Worm (Caenorhabditis elegans): ENCODE results near the gene T25B6.4.

T25B6.4 gene

ce11 chrX:8998809-8999208, 16.7 kb upstream of the T25B6.4 start, which contains the start of gene C24A3.1:
TSS of gene C24A3.1 (plus strand) at chrX:8999071.
- TF ChIP-seq nhr-28 (tag; optimal IDR thresholded peaks at IDR 0.05) (no peak), unc-62 (GFP tag; optimal IDR thresholded peaks at IDR 0.05) (no peak), drap-1 (GFP tag; optimal IDR thresholded peaks at IDR 0.05) (no peak), nhr-2 (tag; optimal IDR thresholded peaks at IDR 0.05) (no peak), elt-1 (tag; optimal IDR thresholded peaks at IDR 0.05; ENCODE audit: borderline replicate concordance, insufficient read depth) (no peak), bed-3 (GFP tag; optimal IDR thresholded peaks at IDR 0.05) (no peak), lin-32 (GFP tag; optimal IDR thresholded peaks at IDR 0.05) (no peak), unc-39 (tag; optimal IDR thresholded peaks at IDR 0.05) (no peak), ztf-11 (tag; optimal IDR thresholded peaks at IDR 0.05) (no peak), pha-4 (tag; optimal IDR thresholded peaks at IDR 0.05) (no peak), mep-1 (tag; optimal IDR thresholded peaks at IDR 0.05) (no peak)

DNA sequence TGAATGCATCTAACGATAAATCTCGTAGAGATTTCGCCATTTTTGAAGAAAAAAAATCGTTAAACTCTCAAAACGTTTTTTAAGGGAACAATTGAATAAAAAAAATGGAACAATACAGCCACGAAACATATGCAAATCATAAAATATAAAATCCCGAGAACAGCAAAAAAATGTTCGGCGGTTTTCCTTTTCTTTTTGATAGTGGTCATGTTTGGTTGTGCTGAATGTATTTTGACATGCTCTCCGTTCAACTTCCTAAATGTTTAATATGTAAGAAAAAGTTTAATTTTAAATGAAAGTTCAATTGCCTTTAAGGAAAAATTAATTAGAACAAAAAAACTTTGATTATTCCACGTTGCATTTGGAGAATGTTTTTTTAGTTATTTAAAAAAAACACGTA, 5.1 kb upstream of the T25B6.4 start, which contains the start of gene C24A3.9:
TSS of gene C24A3.9 (minus strand) at position 101 of the 400 bp plus-strand sequence.
- TF ChIP-seq nhr-237 (tag; optimal IDR thresholded peaks at IDR 0.05) (no peak), nhr-12 (tag; optimal IDR thresholded peaks at IDR 0.05) (no peak), M03D4.4 (tag; optimal IDR thresholded peaks at IDR 0.05) (no peak), elt-1 (tag; optimal IDR thresholded peaks at IDR 0.05; ENCODE audit: borderline replicate concordance, insufficient read depth) (no peak), unc-62 (GFP tag; optimal IDR thresholded peaks at IDR 0.05) (no peak), sem-2 (GFP tag; optimal IDR thresholded peaks at IDR 0.05) (no peak), lin-13 (tag; optimal IDR thresholded peaks at IDR 0.05) (no peak), lin-32 (GFP tag; optimal IDR thresholded peaks at IDR 0.05) (no peak), snpc-4 (tag; optimal IDR thresholded peaks at IDR 0.05) (no peak), bed-3 (GFP tag; optimal IDR thresholded peaks at IDR 0.05) (no peak), blmp-1 (tag; optimal IDR thresholded peaks at IDR 0.05) (no peak), nhr-2 (tag; optimal IDR thresholded peaks at IDR 0.05) (no peak), mls-2 (tag; optimal IDR thresholded peaks at IDR 0.05) (no peak), sptf-1 (tag; optimal IDR thresholded peaks at IDR 0.05) (no peak), hlh-1 (tag; optimal IDR thresholded peaks at IDR 0.05) (no peak), lsy-2 (tag; optimal IDR thresholded peaks at IDR 0.05) (no peak), ceh-39 (tag; optimal IDR thresholded peaks at IDR 0.05) (no peak), ceh-43 (GFP tag; optimal IDR thresholded peaks at IDR 0.05) (no peak), ham-2 (GFP tag; optimal IDR thresholded peaks at IDR 0.05) (no peak), mep-1 (tag; optimal IDR thresholded peaks at IDR 0.05) (no peak)

ce11 chrX:9011471-9011870, 4.0 kb upstream of the T25B6.4 start:
- TF ChIP-seq mab-5 (tag; optimal IDR thresholded peaks at IDR 0.05) = no peak
- no peak for TF ChIP-seq ztf-11 (tag; optimal IDR thresholded peaks at IDR 0.05)
- no peak for TF ChIP-seq mep-1 (tag; optimal IDR thresholded peaks at IDR 0.05)
- no peak for TF ChIP-seq nhr-2 (tag; optimal IDR thresholded peaks at IDR 0.05)
- TF ChIP-seq bed-3 (GFP tag; optimal IDR thresholded peaks at IDR 0.05) = no peak
- TF ChIP-seq unc-120 (tag; optimal IDR thresholded peaks at IDR 0.05; ENCODE audit: poor library complexity, severe bottlenecking) = no peak
- TF ChIP-seq cnd-1 (tag; optimal IDR thresholded peaks at IDR 0.05) = no peak
- TF ChIP-seq elt-1 (tag; optimal IDR thresholded peaks at IDR 0.05; ENCODE audit: borderline replicate concordance, insufficient read depth) = no peak
- TF ChIP-seq hlh-1 (tag; optimal IDR thresholded peaks at IDR 0.05) = no peak
- no peak for TF ChIP-seq unc-39 (tag; optimal IDR thresholded peaks at IDR 0.05)
- no peak for TF ChIP-seq lin-13 (tag; optimal IDR thresholded peaks at IDR 0.05)
- no peak for TF ChIP-seq lin-32 (GFP tag; optimal IDR thresholded peaks at IDR 0.05)
- no peak for TF ChIP-seq sptf-1 (tag; optimal IDR thresholded peaks at IDR 0.05)
- no peak for TF ChIP-seq ceh-39 (tag; optimal IDR thresholded peaks at IDR 0.05)

DNA sequence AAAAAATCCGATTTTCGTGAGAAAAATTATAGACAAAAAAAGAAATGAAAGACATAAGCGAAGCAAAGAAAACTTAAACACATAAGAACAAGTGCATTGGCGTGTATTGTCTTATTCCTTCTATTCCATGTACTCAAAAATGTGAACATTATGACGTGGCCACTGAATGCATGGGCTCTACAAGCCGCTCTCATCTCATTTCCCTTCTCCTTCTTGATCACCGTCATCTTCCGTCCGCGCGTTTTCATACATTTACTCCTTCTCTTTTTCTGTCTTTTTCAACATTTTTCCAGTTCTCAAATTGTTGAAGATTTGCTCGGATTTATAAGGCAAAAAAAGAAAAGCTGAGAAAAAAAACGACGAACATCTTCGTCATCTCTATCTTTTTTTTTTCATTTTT, 1.1 kb upstream of the T25B6.4 start:
- no peak for TF ChIP-seq drap-1 (GFP tag; optimal IDR thresholded peaks at IDR 0.05)
- TF ChIP-seq zip-8 (tag; optimal IDR thresholded peaks at IDR 0.05) = no peak
- no peak for TF ChIP-seq ztf-11 (tag; optimal IDR thresholded peaks at IDR 0.05)
- no peak for TF ChIP-seq lsy-2 (tag; optimal IDR thresholded peaks at IDR 0.05)
- no peak for TF ChIP-seq nhr-28 (tag; optimal IDR thresholded peaks at IDR 0.05)
- TF ChIP-seq unc-39 (tag; optimal IDR thresholded peaks at IDR 0.05) = no peak
- no peak for TF ChIP-seq tbx-8 (GFP tag; optimal IDR thresholded peaks at IDR 0.05)
- TF ChIP-seq nhr-2 (tag; optimal IDR thresholded peaks at IDR 0.05) = no peak
- no peak for TF ChIP-seq lin-13 (tag; optimal IDR thresholded peaks at IDR 0.05)
- no peak for TF ChIP-seq nhr-12 (tag; optimal IDR thresholded peaks at IDR 0.05)
- TF ChIP-seq mls-2 (tag; optimal IDR thresholded peaks at IDR 0.05) = no peak
- TF ChIP-seq ces-1 (GFP tag; optimal IDR thresholded peaks at IDR 0.05) = no peak
- TF ChIP-seq unc-62 (GFP tag; optimal IDR thresholded peaks at IDR 0.05) = no peak

- TF ChIP-seq lin-13 (tag; optimal IDR thresholded peaks at IDR 0.05) = no peak
- no peak for TF ChIP-seq ham-2 (GFP tag; optimal IDR thresholded peaks at IDR 0.05)
- no peak for TF ChIP-seq cnd-1 (tag; optimal IDR thresholded peaks at IDR 0.05)
- TF ChIP-seq lin-32 (GFP tag; optimal IDR thresholded peaks at IDR 0.05) = no peak
- no peak for TF ChIP-seq flh-1 (GFP tag; optimal IDR thresholded peaks at IDR 0.05)
- TF ChIP-seq nhr-2 (tag; optimal IDR thresholded peaks at IDR 0.05) = no peak
- no peak for TF ChIP-seq ceh-39 (tag; optimal IDR thresholded peaks at IDR 0.05)
- no peak for TF ChIP-seq sptf-1 (tag; optimal IDR thresholded peaks at IDR 0.05)
- TF ChIP-seq ceh-83 (GFP tag; optimal IDR thresholded peaks at IDR 0.05) = no peak
- TF ChIP-seq lsy-2 (tag; optimal IDR thresholded peaks at IDR 0.05) = no peak
- TF ChIP-seq nhr-28 (tag; optimal IDR thresholded peaks at IDR 0.05) = no peak
- TF ChIP-seq unc-39 (tag; optimal IDR thresholded peaks at IDR 0.05) = no peak
- TF ChIP-seq elt-3 (tag; optimal IDR thresholded peaks at IDR 0.05) = no peak
- TF ChIP-seq ceh-43 (GFP tag; optimal IDR thresholded peaks at IDR 0.05) = no peak
- no peak for TF ChIP-seq ces-1 (GFP tag; optimal IDR thresholded peaks at IDR 0.05)
- TF ChIP-seq mls-2 (tag; optimal IDR thresholded peaks at IDR 0.05) = no peak
- TF ChIP-seq mab-5 (tag; optimal IDR thresholded peaks at IDR 0.05) = no peak
- TF ChIP-seq unc-120 (tag; optimal IDR thresholded peaks at IDR 0.05; ENCODE audit: poor library complexity, severe bottlenecking) = no peak
- no peak for TF ChIP-seq unc-62 (GFP tag; optimal IDR thresholded peaks at IDR 0.05)
- no peak for TF ChIP-seq drap-1 (GFP tag; optimal IDR thresholded peaks at IDR 0.05)
Observed at ce11 chrX:9021645-9022044, 6.1 kb downstream of the T25B6.4 start, which contains the start of gene T25B6.5. TSS of gene T25B6.5 (minus strand) at chrX:9021745.

All from whole organism, mixed stage, embryonic.